Worm (Caenorhabditis elegans): ENCODE measurements around the gene vha-5.

The vha-5 gene

ce11 chrIV:8299636-8300035, 4.1 kb upstream of the vha-5 start, which contains the start of gene F35H10.6:
Gene F35H10.6, plus strand, starts transcription at chrIV:8299936.
- TF ChIP-seq unc-62 (GFP tag; optimal IDR thresholded peaks at IDR 0.05) = no peak
- no peak for TF ChIP-seq bed-2 (GFP tag; IDR thresholded peaks at IDR 0.05)
- TF ChIP-seq tbx-9 (tag; optimal IDR thresholded peaks at IDR 0.05; ENCODE audit: borderline replicate concordance) = no peak
- no peak for TF ChIP-seq ceh-58 (GFP tag; IDR thresholded peaks at IDR 0.05)
- no peak for TF ChIP-seq ceh-27 (GFP tag; optimal IDR thresholded peaks at IDR 0.05)
- TF ChIP-seq madf-6 (GFP tag; IDR thresholded peaks at IDR 0.05) = no peak
- TF ChIP-seq ztf-18 (tag; optimal IDR thresholded peaks at IDR 0.05) = no peak
- no peak for TF ChIP-seq cebp-2 (GFP tag; IDR thresholded peaks at IDR 0.05)
- no peak for TF ChIP-seq ztf-22 (GFP tag; optimal IDR thresholded peaks at IDR 0.05)
- TF ChIP-seq hmg-1.2 (GFP tag; IDR thresholded peaks at IDR 0.05) = no peak
- no peak for TF ChIP-seq ets-4 (GFP tag; optimal IDR thresholded peaks at IDR 0.05)
- TF ChIP-seq egl-44 (GFP tag; IDR thresholded peaks at IDR 0.05) = no peak
- TF ChIP-seq Y79H2A.3 (GFP tag; conservative IDR thresholded peaks at IDR 0.05) = no peak
- no peak for TF ChIP-seq B0019.2 (GFP tag; conservative IDR thresholded peaks at IDR 0.05)

ce11 chrIV:8300468-8300867, 3.3 kb upstream of the vha-5 start, which contains the start of gene F35H10.5:
Gene F35H10.5, plus strand, starts transcription at chrIV:8300768.
- TF ChIP-seq lin-35 (GFP tag; optimal IDR thresholded peaks at IDR 0.05) (no peak), aptf-2 (GFP tag; conservative IDR thresholded peaks at IDR 0.05) (no peak), chd-7 (tag; optimal IDR thresholded peaks at IDR 0.05) (no peak)

- TF ChIP-seq attf-3 (GFP tag; conservative IDR thresholded peaks at IDR 0.05) (no peak), snpc-4 (GFP tag; optimal IDR thresholded peaks at IDR 0.05) (no peak), snpc-4 (tag; optimal IDR thresholded peaks at IDR 0.05) (no peak), mxl-1 (tag; optimal IDR thresholded peaks at IDR 0.05) (no peak), tbp1 (GFP tag; optimal IDR thresholded peaks at IDR 0.05) (no peak), unc-62 (GFP tag; optimal IDR thresholded peaks at IDR 0.05) (no peak), unc-130 (GFP tag; optimal IDR thresholded peaks at IDR 0.05) (no peak), lsl-1 (GFP tag; optimal IDR thresholded peaks at IDR 0.05) (no peak), Y53G8AR.9 (GFP tag; conservative IDR thresholded peaks at IDR 0.05) (no peak), F10E7.11 (tag; optimal IDR thresholded peaks at IDR 0.05) (no peak), lin-26 (GFP tag; IDR thresholded peaks at IDR 0.05) (0 out of 2 replicates have a peak, but pooled peaks have one; percentile 21), F57C9.4 (tag; optimal IDR thresholded peaks at IDR 0.05) (no peak), egrh-3 (GFP tag; IDR thresholded peaks at IDR 0.05) (no peak), ztf-18 (tag; optimal IDR thresholded peaks at IDR 0.05) (no peak), madf-8 (GFP tag; conservative IDR thresholded peaks at IDR 0.05) (no peak), ets-4 (GFP tag; optimal IDR thresholded peaks at IDR 0.05) (no peak), C17E4.6 (GFP tag; IDR thresholded peaks at IDR 0.05) (no peak), ceh-27 (GFP tag; optimal IDR thresholded peaks at IDR 0.05) (no peak), lir-1 (GFP tag; conservative IDR thresholded peaks at IDR 0.05) (no peak), attf-5 (GFP tag; optimal IDR thresholded peaks at IDR 0.05) (no peak), snpc-1.1 (tag; optimal IDR thresholded peaks at IDR 0.05; ENCODE audit: insufficient read depth) (no peak), hrde-1 (tag; optimal IDR thresholded peaks at IDR 0.05; ENCODE audit: borderline replicate concordance) (no peak), ztf-22 (GFP tag; optimal IDR thresholded peaks at IDR 0.05) (no peak), ztf-26 (tag; optimal IDR thresholded peaks at IDR 0.05) (peak; percentile 37), pha-4 (tag; optimal IDR thresholded peaks at IDR 0.05) (no peak), Y79H2A.3 (GFP tag; conservative IDR thresholded peaks at IDR 0.05) (no peak), madf-3 (GFP tag; IDR thresholded peaks at IDR 0.05) (no peak), hmg-1.2 (GFP tag; IDR thresholded peaks at IDR 0.05) (peak; percentile 31; the same call in 1 of the 2 replicates), lag-1 (GFP tag; IDR thresholded peaks at IDR 0.05) (no peak), ztf-25 (GFP tag; IDR thresholded peaks at IDR 0.05) (no peak), sptf-2 (GFP tag; optimal IDR thresholded peaks at IDR 0.05) (no peak), atf-7 (tag; optimal IDR thresholded peaks at IDR 0.05) (no peak), ccch-3 (GFP tag; optimal IDR thresholded peaks at IDR 0.05) (no peak), rec-8 (tag; optimal IDR thresholded peaks at IDR 0.05) (no peak), die-1 (tag; optimal IDR thresholded peaks at IDR 0.05) (no peak)
Measured at ce11 chrIV:8301925-8302324, 1.8 kb upstream of the vha-5 start.

Measured in whole organism, young adult.